Worm (Caenorhabditis elegans) whole organism, midembryonic: ENCODE results near the gene Y53F4B.27.

Experiments used
- T22C8.4 ChIP-seq: fragments of 200-800 bp; sonication (Bioruptor generic); IDR thresholded peaks from 2 replicates; pipeline ENCODE4 v1.3.6; 2022; ENCODE audit warnings: missing genetic modification characterization, missing compliant biosample characterization
- cog-1 ChIP-seq: sonication (generic microtip); optimal IDR thresholded peaks from 2 replicates; lab custom pipeline; 2016; ENCODE audit warnings: missing genetic modification characterization, missing compliant biosample characterization
- flt-1 ChIP-seq: fragments of 200-800 bp; sonication (Bioruptor generic); IDR thresholded peaks from 2 replicates; pipeline ENCODE4 v1.3.6; 2022; ENCODE audit warnings: missing genetic modification characterization, missing compliant biosample characterization
- klf-2 ChIP-seq: fragments of 200-800 bp; sonication (Bioruptor generic); conservative IDR thresholded peaks from 2 replicates; pipeline ENCODE4 v1.3.6; 2022; ENCODE audit warnings: missing genetic modification reagents, missing genetic modification characterization, missing compliant biosample characterization
- med-1 ChIP-seq: sonication (generic microtip); optimal IDR thresholded peaks from 2 replicates; lab custom pipeline; 2017; ENCODE audit warnings: missing genetic modification characterization, mild to moderate bottlenecking, missing compliant biosample characterization, antibody characterized with exemption, missing genetic modification reagents; ENCODE audit not compliant: insufficient read depth
- ref-1 ChIP-seq: fragments of 200-800 bp; sonication (Bioruptor generic); conservative IDR thresholded peaks from 2 replicates; pipeline ENCODE4 v1.3.6; 2022; ENCODE audit warnings: missing genetic modification reagents, missing genetic modification characterization, missing compliant biosample characterization
- tab-1 ChIP-seq: fragments of 200-800 bp; sonication (Bioruptor generic); IDR thresholded peaks from 2 replicates; pipeline ENCODE4 v1.3.6; 2022; ENCODE audit warnings: missing genetic modification characterization, missing compliant biosample characterization
- ztf-23 ChIP-seq: fragments of 200-800 bp; sonication (Bioruptor generic); IDR thresholded peaks from 2 replicates; pipeline ENCODE4 v1.3.6; 2022; ENCODE audit warnings: missing genetic modification reagents, missing genetic modification characterization, missing compliant biosample characterization
- ztf-29 ChIP-seq: fragments of 200-800 bp; sonication (Bioruptor generic); IDR thresholded peaks from 2 replicates; pipeline ENCODE4 v1.3.6; 2022; ENCODE audit warnings: missing genetic modification reagents, missing genetic modification characterization, missing compliant biosample characterization

The Y53F4B.27 gene

DNA sequence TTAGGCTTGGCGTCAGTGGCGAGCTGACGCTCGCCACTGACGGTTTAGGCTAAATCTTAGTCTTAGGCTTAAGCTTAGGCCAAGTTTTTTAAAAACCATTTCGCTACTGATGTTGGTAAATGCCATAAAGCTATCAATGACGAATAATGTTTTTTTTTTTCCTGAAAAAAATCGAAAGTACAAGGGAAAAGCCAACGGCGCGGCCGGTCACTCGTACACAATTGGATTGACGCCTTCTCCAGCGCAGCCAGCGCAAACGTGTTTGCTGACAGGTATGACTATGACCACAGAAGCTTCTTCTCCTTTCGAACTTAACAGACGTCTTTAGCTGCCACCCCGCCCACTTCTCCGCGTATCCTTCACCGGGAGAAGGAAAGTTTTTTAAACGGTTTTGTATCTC, at the start of gene Y53F4B.27:
TSS of gene Y53F4B.27 (plus strand) at position 301 of the 400 bp plus-strand sequence.
- TF ChIP-seq tab-1 (no peak), ref-1 (GFP tag; lab: Robert Waterston, UW) (no peak), cog-1 (tag; lab: Kevin White, UChicago) (no peak), med-1 (no peak), ztf-29 (GFP tag; lab: Robert Waterston, UW) (no peak), klf-2 (no peak), flt-1 (GFP tag; lab: Robert Waterston, UW) (no peak), T22C8.4 (no peak), ztf-23 (no peak)

DNA sequence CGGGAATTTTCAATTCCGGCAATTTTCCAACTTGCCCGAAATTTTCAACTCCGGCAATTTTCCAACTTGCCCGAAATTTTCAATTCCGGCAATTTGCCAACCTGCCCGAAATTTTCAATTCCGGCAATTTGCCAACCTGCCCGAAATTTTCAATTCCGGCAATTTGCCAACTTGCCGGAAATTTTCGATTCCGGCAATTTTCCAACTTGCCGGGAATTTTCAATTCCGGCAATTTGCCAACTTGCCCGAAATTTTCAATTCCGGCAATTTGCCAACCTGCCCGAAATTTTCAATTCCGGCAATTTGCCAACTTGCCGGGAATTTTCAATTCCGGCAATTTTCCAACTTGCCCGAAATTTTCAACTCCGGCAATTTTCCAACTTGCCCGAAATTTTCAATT, 49.4 kb upstream of the Y53F4B.27 start:
- 0 out of 2 replicates have a peak, but pooled peaks have one; percentile 38 for TF ChIP-seq klf-2

DNA sequence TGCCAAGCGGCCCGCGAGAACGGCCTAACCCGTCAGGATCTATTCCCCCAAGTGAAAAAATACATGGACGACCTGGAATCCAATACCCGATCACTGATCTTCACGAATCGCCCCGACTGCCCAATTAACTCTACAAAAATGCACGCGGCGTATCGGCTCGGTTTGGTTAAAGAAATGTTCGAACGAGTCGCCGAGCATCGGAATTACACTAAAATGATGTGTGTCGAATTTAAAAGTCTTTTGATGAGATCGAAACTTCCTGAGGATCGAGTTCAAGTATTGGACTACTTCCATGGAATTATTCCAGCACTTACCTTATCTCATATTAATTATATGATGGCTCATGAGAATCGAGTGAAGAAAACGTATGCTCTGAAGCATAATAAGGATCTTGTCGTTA, 38.5 kb upstream of the Y53F4B.27 start:
- TF ChIP-seq T22C8.4 (no peak), cog-1 (tag; lab: Kevin White, UChicago) (no peak), ztf-29 (GFP tag; lab: Robert Waterston, UW) (no peak), ztf-23 (no peak), klf-2 (no peak)

DNA sequence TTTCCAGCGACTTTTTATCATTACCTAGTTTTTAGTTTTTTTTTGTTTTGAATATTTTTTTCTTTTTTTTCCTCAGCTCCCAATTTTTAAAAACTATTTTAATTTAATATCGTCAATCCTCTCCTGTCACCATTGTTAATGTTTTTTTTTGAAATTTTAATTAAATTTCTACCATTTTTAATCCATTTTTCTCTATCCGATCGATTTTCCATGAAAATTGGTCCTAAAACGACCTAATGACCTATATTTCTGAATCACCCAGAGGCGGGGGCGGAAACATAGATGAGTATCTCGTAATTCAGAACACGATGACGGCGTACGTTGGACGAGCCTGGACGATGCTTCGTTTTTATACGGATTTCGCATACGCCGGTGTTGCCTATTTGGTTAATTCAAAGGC, 35.9 kb upstream of the Y53F4B.27 start, which contains the start of gene Y53F4B.39:
TSS of gene Y53F4B.39 (plus strand) at position 301 of the 400 bp plus-strand sequence.
- TF ChIP-seq cog-1 (tag; lab: Kevin White, UChicago) (no peak), ztf-29 (GFP tag; lab: Robert Waterston, UW) (no peak), med-1 (no peak), ztf-23 (no peak), tab-1 (no peak), flt-1 (GFP tag; lab: Robert Waterston, UW) (no peak), ref-1 (GFP tag; lab: Robert Waterston, UW) (no peak), klf-2 (no peak), T22C8.4 (no peak)

DNA sequence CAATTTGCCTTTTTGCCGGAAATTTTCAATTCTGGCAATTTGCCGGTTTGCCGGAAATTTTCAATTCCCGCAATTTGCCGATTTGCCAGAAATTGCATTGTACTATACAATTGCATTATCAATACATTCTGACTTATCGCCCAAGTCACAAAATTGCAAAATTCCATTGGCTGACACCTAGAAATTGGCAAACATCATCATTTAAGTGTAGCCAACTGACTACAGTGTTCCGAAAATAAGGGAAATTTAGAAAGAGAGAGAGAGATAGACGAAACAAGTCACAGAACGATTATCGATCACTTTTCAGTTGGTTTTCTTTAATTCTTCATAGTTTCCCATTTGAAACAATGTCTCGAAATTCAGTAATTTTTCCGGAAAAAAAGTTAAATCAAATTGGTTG, 34.3 kb upstream of the Y53F4B.27 start:
- no peak for TF ChIP-seq T22C8.4
- TF ChIP-seq klf-2, result no peak
- no peak for TF ChIP-seq med-1
- no peak for TF ChIP-seq flt-1 (GFP tag; lab: Robert Waterston, UW)
- no peak for TF ChIP-seq tab-1
- no peak for TF ChIP-seq ztf-29 (GFP tag; lab: Robert Waterston, UW)
- no peak for TF ChIP-seq cog-1 (tag; lab: Kevin White, UChicago)
- TF ChIP-seq ref-1 (GFP tag; lab: Robert Waterston, UW), result no peak
- no peak for TF ChIP-seq ztf-23

DNA sequence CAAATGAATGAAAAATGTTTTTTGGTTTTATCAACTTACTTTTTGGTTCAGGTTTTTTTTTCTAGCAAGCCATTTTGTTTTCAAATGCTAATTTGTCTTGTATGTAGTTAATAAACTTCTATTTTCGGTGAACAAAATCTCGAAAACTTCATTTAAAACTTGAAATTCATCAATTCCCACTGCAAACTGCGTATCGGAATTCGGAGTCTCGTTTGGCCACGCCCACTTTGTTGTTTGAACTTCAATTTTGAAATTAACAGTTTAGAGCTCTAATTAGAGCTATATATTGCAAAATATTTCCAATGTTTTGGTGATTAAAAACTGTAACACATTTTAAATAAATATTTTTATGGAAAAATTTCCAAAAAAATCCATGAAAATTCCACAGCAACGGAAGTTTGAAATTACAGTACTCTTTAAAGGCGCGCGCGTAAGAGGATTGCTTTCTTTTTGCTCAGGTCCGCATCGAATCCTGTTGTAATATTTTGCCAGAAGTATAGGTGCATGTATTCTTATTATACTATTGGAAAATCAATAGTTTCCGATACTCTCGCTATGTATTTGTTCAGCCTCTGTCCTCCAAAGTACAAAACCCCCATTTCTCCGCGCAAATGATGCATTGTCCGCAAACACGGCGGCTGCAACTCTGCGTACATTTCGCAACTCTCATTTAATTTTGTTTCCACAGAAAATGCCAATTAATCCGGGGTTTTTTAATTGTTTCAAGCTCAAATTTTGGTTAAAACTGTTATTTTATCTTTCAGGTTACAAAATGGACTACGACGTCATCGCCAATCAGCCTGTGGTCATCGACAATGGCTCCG, 25.9 kb upstream of the Y53F4B.27 start, which contains the start of gene arp-1:
TSS of gene arp-1 (plus strand) at position 765 of the 824 bp plus-strand sequence.
- no peak for TF ChIP-seq ztf-23
- TF ChIP-seq ref-1 (GFP tag; lab: Robert Waterston, UW), result no peak
- peak; percentile 1 for TF ChIP-seq cog-1 (tag; lab: Kevin White, UChicago)
- TF ChIP-seq flt-1 (GFP tag; lab: Robert Waterston, UW), result no peak
- TF ChIP-seq klf-2, result no peak
- no peak for TF ChIP-seq ztf-29 (GFP tag; lab: Robert Waterston, UW)
- no peak for TF ChIP-seq med-1
- no peak for TF ChIP-seq tab-1
- TF ChIP-seq T22C8.4, result peak; percentile 33; the same call in 1 of the 2 replicates

DNA sequence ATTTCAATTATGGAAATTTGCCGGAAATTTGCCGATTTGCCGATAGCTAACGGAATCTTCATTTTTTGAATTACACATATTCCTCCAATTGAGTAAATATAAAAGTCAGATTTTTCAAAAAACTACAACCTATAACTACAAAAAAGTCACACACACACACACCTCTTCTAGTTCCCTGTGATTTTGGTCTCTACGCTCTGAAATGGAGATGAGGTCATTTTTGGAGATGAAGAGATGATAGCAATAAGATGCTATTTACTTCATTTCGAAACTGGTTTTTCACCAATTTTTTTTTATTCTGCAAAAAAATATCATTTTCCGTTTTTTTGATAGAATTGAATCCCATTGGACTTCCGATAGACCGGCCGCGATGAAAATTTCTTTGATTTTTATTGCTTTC, 21.5 kb upstream of the Y53F4B.27 start, which contains the start of gene Y53F4B.23:
TSS of gene Y53F4B.23 (plus strand) at position 312 of the 400 bp plus-strand sequence.
- TF ChIP-seq ztf-23, result no peak
- no peak for TF ChIP-seq med-1
- no peak for TF ChIP-seq tab-1
- no peak for TF ChIP-seq T22C8.4
- no peak for TF ChIP-seq flt-1 (GFP tag; lab: Robert Waterston, UW)
- no peak for TF ChIP-seq ztf-29 (GFP tag; lab: Robert Waterston, UW)
- TF ChIP-seq cog-1 (tag; lab: Kevin White, UChicago), result no peak
- TF ChIP-seq klf-2, result no peak
- no peak for TF ChIP-seq ref-1 (GFP tag; lab: Robert Waterston, UW)

DNA sequence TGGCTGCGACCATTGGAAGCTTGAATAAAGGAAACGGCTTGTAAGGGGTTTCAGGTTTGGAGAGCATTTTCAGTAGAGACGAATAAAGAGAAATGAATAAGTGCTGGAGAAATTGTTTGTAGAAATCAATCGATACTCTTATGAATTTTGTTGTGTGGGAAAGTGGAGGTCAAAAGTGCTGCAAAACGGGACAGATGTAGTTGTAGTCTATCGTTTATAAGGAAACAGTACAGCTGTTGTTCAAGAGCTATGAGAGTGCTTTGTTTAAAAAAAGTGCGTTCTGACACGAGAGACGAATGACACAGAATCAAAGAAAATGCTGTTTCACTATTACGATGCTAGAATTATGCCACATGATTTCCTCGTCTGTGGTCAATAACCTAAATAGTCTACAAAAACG, 15.2 kb upstream of the Y53F4B.27 start, which contains the start of gene Y53F4B.62:
TSS of gene Y53F4B.62 (minus strand) at position 101 of the 400 bp plus-strand sequence.
- no peak for TF ChIP-seq klf-2
- TF ChIP-seq ztf-23, result no peak
- TF ChIP-seq T22C8.4, result no peak
- TF ChIP-seq cog-1 (tag; lab: Kevin White, UChicago), result no peak
- TF ChIP-seq flt-1 (GFP tag; lab: Robert Waterston, UW), result no peak
- no peak for TF ChIP-seq ref-1 (GFP tag; lab: Robert Waterston, UW)
- TF ChIP-seq tab-1, result no peak
- no peak for TF ChIP-seq med-1
- TF ChIP-seq ztf-29 (GFP tag; lab: Robert Waterston, UW), result no peak

DNA sequence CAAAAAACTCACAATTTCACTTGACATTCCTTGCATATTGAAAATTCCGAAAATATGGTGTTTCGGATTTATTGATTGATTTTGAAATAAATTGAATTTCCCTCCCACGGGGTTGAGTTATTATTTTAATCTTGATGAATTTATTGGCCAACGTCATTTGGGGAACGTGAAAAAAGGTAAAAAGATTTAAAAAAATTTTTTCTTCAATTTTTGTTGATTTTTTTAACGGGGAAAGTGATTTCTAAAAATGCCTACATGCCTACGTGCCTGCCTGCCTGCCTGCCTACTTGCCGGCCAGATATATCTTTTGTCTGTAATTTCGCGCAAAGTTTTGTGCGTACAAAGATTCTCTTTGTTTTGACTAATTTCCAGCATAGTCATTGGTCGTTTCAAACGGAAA, 11.4 kb upstream of the Y53F4B.27 start, which contains the start of gene Y53F4B.24:
TSS of gene Y53F4B.24 (minus strand) at position 101 of the 400 bp plus-strand sequence.
- no peak for TF ChIP-seq ref-1 (GFP tag; lab: Robert Waterston, UW)
- no peak for TF ChIP-seq ztf-23
- no peak for TF ChIP-seq klf-2
- no peak for TF ChIP-seq med-1
- TF ChIP-seq cog-1 (tag; lab: Kevin White, UChicago), result no peak
- no peak for TF ChIP-seq T22C8.4
- no peak for TF ChIP-seq ztf-29 (GFP tag; lab: Robert Waterston, UW)
- no peak for TF ChIP-seq flt-1 (GFP tag; lab: Robert Waterston, UW)
- no peak for TF ChIP-seq tab-1

DNA sequence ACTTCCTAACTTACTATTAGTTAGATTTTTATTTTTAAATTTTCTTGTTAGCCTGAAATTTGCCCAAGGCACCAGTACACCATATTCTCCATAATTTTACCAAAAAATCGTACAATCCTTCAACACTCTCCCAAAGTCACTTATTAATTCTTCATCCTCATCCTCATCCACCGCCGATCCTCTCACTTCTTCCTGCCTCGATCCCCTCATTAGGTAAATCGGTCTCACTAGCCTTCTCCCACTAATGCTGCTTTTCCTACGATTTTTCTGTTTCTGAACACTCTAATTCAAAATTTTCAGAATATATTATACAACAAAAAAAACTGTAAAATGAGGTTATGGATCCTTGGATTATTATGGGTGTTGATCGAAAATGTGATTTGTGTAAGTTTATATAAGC, 9.8 kb upstream of the Y53F4B.27 start, which contains the start of gene Y53F4B.25:
TSS of gene Y53F4B.25 (plus strand) at position 301 of the 400 bp plus-strand sequence.
- TF ChIP-seq ztf-29 (GFP tag; lab: Robert Waterston, UW) (no peak), ref-1 (GFP tag; lab: Robert Waterston, UW) (no peak), klf-2 (no peak), tab-1 (no peak), flt-1 (GFP tag; lab: Robert Waterston, UW) (no peak), T22C8.4 (no peak), med-1 (no peak), cog-1 (tag; lab: Kevin White, UChicago) (no peak), ztf-23 (no peak)
